Worm (Caenorhabditis elegans): ENCODE data around the gene hrde-2.

- no peak for TF ChIP-seq nfya-1 (tag; optimal IDR thresholded peaks at IDR 0.05)
- TF ChIP-seq Y22D7AL.16 (tag; optimal IDR thresholded peaks at IDR 0.05): no peak
- no peak for TF ChIP-seq C08G9.2 (tag; optimal IDR thresholded peaks at IDR 0.05)
- no peak for TF ChIP-seq fkh-10 (GFP tag; optimal IDR thresholded peaks at IDR 0.05)
- TF ChIP-seq ceh-30 (tag; optimal IDR thresholded peaks at IDR 0.05): no peak
- TF ChIP-seq ceh-31 (tag; optimal IDR thresholded peaks at IDR 0.05): no peak
- TF ChIP-seq mec-3 (tag; optimal IDR thresholded peaks at IDR 0.05; ENCODE audit: borderline replicate concordance): no peak
- no peak for TF ChIP-seq pqm-1 (tag; optimal IDR thresholded peaks at IDR 0.05)
- TF ChIP-seq ceh-34 (tag; optimal IDR thresholded peaks at IDR 0.05): no peak
- no peak for TF ChIP-seq sox-2 (GFP tag; IDR thresholded peaks at IDR 0.05)
- TF ChIP-seq ama-1 (optimal IDR thresholded peaks at IDR 0.05): no peak
- TF ChIP-seq elt-2 (tag; optimal IDR thresholded peaks at IDR 0.05): no peak
- no peak for TF ChIP-seq ceh-14 (tag; optimal IDR thresholded peaks at IDR 0.05)
- TF ChIP-seq dmd-4 (tag; optimal IDR thresholded peaks at IDR 0.05; ENCODE audit: borderline replicate concordance): no peak
Observed at ce11 chrV:15051720-15052119, 46.8 kb downstream of the hrde-2 start.

All from whole organism, late embryonic.